Fruit fly (Drosophila melanogaster): Measurements from ENCODE around the gene Osi14.

- TF ChIP-seq Lpt (GFP tag; optimal IDR thresholded peaks at IDR 0.05) (no peak), svp (GFP tag) (no peak), Hr39 (GFP tag; optimal IDR thresholded peaks at IDR 0.05) (no peak)
These were observed 44.5 kb upstream of the Osi14 start for dm6 chr3R:6254438-6254837.

Measured in whole organism, prepupa.